Worm (Caenorhabditis elegans) whole organism, L2 larva: ENCODE data around the gene egl-5.

Experiments used
- Y55F3AM.14 ChIP-seq: fragments of 200-800 bp; sonication (Bioruptor generic); optimal IDR thresholded peaks from 2 replicates; lab custom pipeline; 2018; ENCODE audit warnings: mild to moderate bottlenecking, missing genetic modification characterization, missing compliant biosample characterization
- ZK546.5 ChIP-seq: sonication (generic microtip); optimal IDR thresholded peaks from 2 replicates; lab custom pipeline; 2017; ENCODE audit warnings: missing biosample characterization, missing genetic modification characterization
- blmp-1 ChIP-seq: sonication (generic microtip); optimal IDR thresholded peaks from 2 replicates; lab custom pipeline; 2017; ENCODE audit warnings: missing genetic modification characterization, mild to moderate bottlenecking, missing compliant biosample characterization, antibody characterized with exemption, moderate library complexity; ENCODE audit not compliant: insufficient read depth
- elt-3 ChIP-seq: sonication (generic microtip); optimal IDR thresholded peaks from 2 replicates; lab custom pipeline; 2017; ENCODE audit warnings: missing biosample characterization, missing genetic modification characterization
- fos-1 ChIP-seq: fragments of 150-350 bp; optimal IDR thresholded peaks from 2 replicates; lab custom pipeline; 2014; ENCODE audit warnings: missing biosample characterization, missing genetic modification characterization
- lin-39 ChIP-seq: fragments of 150-350 bp; optimal IDR thresholded peaks from 2 replicates; lab custom pipeline; 2014; ENCODE audit warnings: missing biosample characterization, missing genetic modification reagents, missing genetic modification characterization
- nhr-6 ChIP-seq: fragments of 150-350 bp; optimal IDR thresholded peaks from 2 replicates; lab custom pipeline; 2014; ENCODE audit warnings: missing biosample characterization, missing genetic modification characterization

ce11 chrIII:7866189-7866588 is 52.0 kb downstream of the egl-5 start, which contains the start of gene cup-4:
- TF ChIP-seq fos-1 (tag; lab: Kevin White, UChicago) (no peak), ZK546.5 (tag; lab: Kevin White, UChicago) (no peak), blmp-1 (tag; lab: Kevin White, UChicago) (no peak), lin-39 (tag; lab: Kevin White, UChicago) (no peak), elt-3 (tag; lab: Kevin White, UChicago) (no peak), Y55F3AM.14 (GFP tag; lab: Kevin White, UChicago) (no peak), nhr-6 (tag; lab: Kevin White, UChicago) (no peak)
